Fruit fly (Drosophila melanogaster) Kc167 (cell line): Measurements from ENCODE around the gene sturkopf.

Experiments
- Myc ChIP-seq: fragments of >200 bp; optimal IDR thresholded peaks from 2 replicates; lab custom pipeline; 2017; ENCODE audit warnings: missing external identifiers
- psq ChIP-seq: fragments of >200 bp; optimal IDR thresholded peaks from 2 replicates; lab custom pipeline; 2017; ENCODE audit warnings: missing external identifiers

- TF ChIP-seq Myc (lab: Kevin White, UChicago), result no peak
- no peak for TF ChIP-seq psq (lab: Kevin White, UChicago)
Observed at dm6 chr3L:1322706-1323105, 9.5 kb upstream of the sturkopf start, which contains the start of gene CG9184.
